Worm (Caenorhabditis elegans) whole organism, late embryonic: ENCODE data around the gene prkl-1.

Experiments
- C38D4.7 ChIP-seq: fragments of 200-800 bp; sonication (Bioruptor generic); optimal IDR thresholded peaks from 2 replicates; lab custom pipeline; 2018; ENCODE audit warnings: mild to moderate bottlenecking, missing genetic modification characterization, moderate library complexity, missing compliant biosample characterization
- F13H6.1 ChIP-seq: sonication (generic microtip); optimal IDR thresholded peaks from 2 replicates; lab custom pipeline; 2016; ENCODE audit warnings: missing genetic modification characterization, missing compliant biosample characterization
- K09A11.1 ChIP-seq: sonication (generic microtip); optimal IDR thresholded peaks from 2 replicates; lab custom pipeline; 2017; ENCODE audit warnings: antibody characterized with exemption, mild to moderate bottlenecking, missing genetic modification characterization, missing compliant biosample characterization; ENCODE audit not compliant: insufficient read depth
- Y22D7AL.16 ChIP-seq: sonication (generic microtip); optimal IDR thresholded peaks from 2 replicates; lab custom pipeline; 2016; ENCODE audit warnings: missing genetic modification characterization, missing compliant biosample characterization
- ahr-1 ChIP-seq: sonication (generic microtip); optimal IDR thresholded peaks from 2 replicates; lab custom pipeline; 2016; ENCODE audit warnings: missing genetic modification characterization, missing compliant biosample characterization
- ceh-14 ChIP-seq: sonication (generic microtip); optimal IDR thresholded peaks from 2 replicates; lab custom pipeline; 2016; ENCODE audit warnings: missing genotype, missing genetic modification characterization, missing compliant biosample characterization
- ceh-18 ChIP-seq: sonication (generic microtip); optimal IDR thresholded peaks from 2 replicates; lab custom pipeline; 2016; ENCODE audit warnings: missing genetic modification characterization, missing compliant biosample characterization
- ceh-30 ChIP-seq: fragments of 150-350 bp; optimal IDR thresholded peaks from 2 replicates; lab custom pipeline; 2014; ENCODE audit warnings: missing biosample characterization, missing genetic modification characterization
- ceh-31 ChIP-seq: sonication (generic microtip); optimal IDR thresholded peaks from 2 replicates; lab custom pipeline; 2016; ENCODE audit warnings: missing genetic modification characterization, missing compliant biosample characterization
- che-1 ChIP-seq: sonication (generic microtip); optimal IDR thresholded peaks from 2 replicates; lab custom pipeline; 2016; ENCODE audit warnings: mild to moderate bottlenecking, missing genetic modification characterization, missing compliant biosample characterization
- dmd-4 ChIP-seq: sonication (generic microtip); optimal IDR thresholded peaks from 2 replicates; lab custom pipeline; 2016; ENCODE audit warnings: borderline replicate concordance, missing genetic modification characterization, missing compliant biosample characterization
- dve-1 ChIP-seq: sonication (generic microtip); optimal IDR thresholded peaks from 2 replicates; lab custom pipeline; 2017; ENCODE audit warnings: antibody characterized with exemption, mild to moderate bottlenecking, missing genetic modification characterization, missing compliant biosample characterization
- elt-2 ChIP-seq: sonication (generic microtip); optimal IDR thresholded peaks from 2 replicates; lab custom pipeline; 2016; ENCODE audit warnings: missing genetic modification reagents, missing genetic modification characterization, missing compliant biosample characterization
- elt-4 ChIP-seq: sonication (generic microtip); optimal IDR thresholded peaks from 2 replicates; lab custom pipeline; 2016; ENCODE audit warnings: missing genetic modification characterization, missing compliant biosample characterization
- fkh-10 ChIP-seq: fragments of 150-350 bp; optimal IDR thresholded peaks from 2 replicates; lab custom pipeline; 2014; ENCODE audit warnings: missing biosample characterization, missing genetic modification reagents, missing genetic modification characterization
- fkh-6 ChIP-seq: sonication (generic microtip); optimal IDR thresholded peaks from 2 replicates; lab custom pipeline; 2016; ENCODE audit warnings: missing genetic modification characterization, missing compliant biosample characterization
- gmeb-2 ChIP-seq: sonication (generic microtip); optimal IDR thresholded peaks from 2 replicates; lab custom pipeline; 2016; ENCODE audit warnings: missing genetic modification characterization, inconsistent platforms, missing compliant biosample characterization
- hlh-13 ChIP-seq: fragments of 200-800 bp; sonication (Bioruptor generic); optimal IDR thresholded peaks from 2 replicates; lab custom pipeline; 2018; ENCODE audit warnings: mild to moderate bottlenecking, missing genetic modification characterization, missing compliant biosample characterization
- hlh-30 ChIP-seq: sonication (generic microtip); optimal IDR thresholded peaks from 2 replicates; lab custom pipeline; 2017; ENCODE audit warnings: antibody characterized with exemption, missing genetic modification characterization, missing compliant biosample characterization; ENCODE audit not compliant: insufficient read depth
- hlh-6 ChIP-seq: sonication (generic microtip); optimal IDR thresholded peaks from 2 replicates; lab custom pipeline; 2016; ENCODE audit warnings: missing genotype, missing genetic modification characterization, missing compliant biosample characterization
- lim-6 ChIP-seq: sonication (generic microtip); optimal IDR thresholded peaks from 2 replicates; lab custom pipeline; 2016; ENCODE audit warnings: missing genetic modification characterization, missing compliant biosample characterization
- lin-11 ChIP-seq: fragments of 200-800 bp; sonication (Bioruptor generic); optimal IDR thresholded peaks from 2 replicates; lab custom pipeline; 2018; ENCODE audit warnings: mild to moderate bottlenecking, missing genetic modification characterization, missing compliant biosample characterization
- madf-2 ChIP-seq: sonication (generic microtip); optimal IDR thresholded peaks from 2 replicates; lab custom pipeline; 2017; ENCODE audit warnings: missing genetic modification characterization, missing compliant biosample characterization
- nfya-1 ChIP-seq: sonication (generic microtip); optimal IDR thresholded peaks from 2 replicates; lab custom pipeline; 2017; ENCODE audit warnings: missing genetic modification characterization, mild to moderate bottlenecking, missing compliant biosample characterization, antibody characterized with exemption, moderate library complexity
- nhr-232 ChIP-seq: sonication (generic microtip); optimal IDR thresholded peaks from 2 replicates; lab custom pipeline; 2016; ENCODE audit warnings: missing genetic modification characterization, missing compliant biosample characterization
- npax-4 ChIP-seq: sonication (generic microtip); optimal IDR thresholded peaks from 2 replicates; lab custom pipeline; 2016; ENCODE audit warnings: missing genetic modification characterization, missing compliant biosample characterization
- odd-2 ChIP-seq: sonication (generic microtip); optimal IDR thresholded peaks from 2 replicates; lab custom pipeline; 2017; ENCODE audit warnings: antibody characterized with exemption, mild to moderate bottlenecking, missing genetic modification characterization, missing compliant biosample characterization
- pha-2 ChIP-seq: sonication (generic microtip); optimal IDR thresholded peaks from 2 replicates; lab custom pipeline; 2017; ENCODE audit warnings: mild to moderate bottlenecking, missing genetic modification characterization, missing compliant biosample characterization
- pha-4 ChIP-seq: fragments of 150-350 bp; optimal IDR thresholded peaks from 2 replicates; lab custom pipeline; 2018; ENCODE audit warnings: missing biosample characterization, missing genetic modification reagents, missing genetic modification characterization
- pqm-1 ChIP-seq: sonication (generic microtip); optimal IDR thresholded peaks from 2 replicates; lab custom pipeline; 2016; ENCODE audit warnings: missing genetic modification characterization, missing compliant biosample characterization
- ref-2 ChIP-seq: sonication (generic microtip); optimal IDR thresholded peaks from 2 replicates; lab custom pipeline; 2016; ENCODE audit warnings: missing genetic modification characterization, missing compliant biosample characterization
- rnt-1 ChIP-seq: sonication (generic microtip); optimal IDR thresholded peaks from 2 replicates; lab custom pipeline; 2016; ENCODE audit warnings: missing genetic modification characterization, missing compliant biosample characterization
- sdc-2 ChIP-seq: sonication (generic microtip); optimal IDR thresholded peaks from 2 replicates; lab custom pipeline; 2016; ENCODE audit warnings: missing genotype, missing genetic modification characterization, missing compliant biosample characterization
- syd-9 ChIP-seq: sonication (generic microtip); optimal IDR thresholded peaks from 2 replicates; lab custom pipeline; 2016; ENCODE audit warnings: mild to moderate bottlenecking, missing genetic modification characterization, moderate library complexity, missing compliant biosample characterization
- tbx-7 ChIP-seq: sonication (generic microtip); optimal IDR thresholded peaks from 2 replicates; lab custom pipeline; 2016; ENCODE audit warnings: missing genotype, missing genetic modification characterization, missing compliant biosample characterization
- ttx-3 ChIP-seq: sonication (generic microtip); optimal IDR thresholded peaks from 2 replicates; lab custom pipeline; 2016; ENCODE audit warnings: missing genetic modification reagents, missing genetic modification characterization, missing compliant biosample characterization
- unc-3 ChIP-seq, 2 experiments: fragments of 200-800 bp in 1 of 2; sonication (Bioruptor generic) in 1 of 2; sonication (generic microtip) in 1 of 2; conservative IDR thresholded peaks in 1 of 2; optimal IDR thresholded peaks in 1 of 2; 2 replicates each; pipeline versions ENCODE4 v1.3.6 to Lab custom; 2016 to 2022; ENCODE audit warnings: missing compliant biosample characterization in 2 of 2, missing genetic modification characterization in 2 of 2, missing genetic modification reagents in 1 of 2
- unc-42 ChIP-seq: sonication (generic microtip); optimal IDR thresholded peaks from 2 replicates; lab custom pipeline; 2016; ENCODE audit warnings: missing genotype, missing genetic modification characterization, missing compliant biosample characterization
- unc-55 ChIP-seq: sonication (generic microtip); optimal IDR thresholded peaks from 2 replicates; lab custom pipeline; 2017; ENCODE audit warnings: missing biosample characterization, missing genetic modification reagents, missing genetic modification characterization
- ztf-16 ChIP-seq: sonication (generic microtip); optimal IDR thresholded peaks from 2 replicates; lab custom pipeline; 2017; ENCODE audit warnings: missing genetic modification characterization, missing compliant biosample characterization

Gene prkl-1

DNA sequence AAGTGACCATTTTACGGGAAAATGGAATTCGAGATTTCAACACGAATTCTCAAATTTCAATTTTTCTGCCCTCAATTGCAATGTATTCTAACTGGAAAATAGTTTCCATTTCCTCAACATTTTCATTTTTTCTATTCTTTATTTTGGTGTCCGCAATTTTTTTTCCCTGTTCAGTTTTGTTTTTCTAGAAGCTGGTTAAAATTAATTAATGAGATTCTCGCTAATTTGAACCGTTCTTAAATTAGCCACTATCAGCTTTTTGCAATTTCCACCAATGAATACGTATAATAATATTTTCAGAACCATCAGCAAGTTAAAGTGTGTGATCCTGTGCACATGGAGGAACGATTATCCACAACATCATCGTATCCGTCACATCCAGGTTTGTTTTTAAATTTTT, 29.4 kb downstream of the prkl-1 start, which contains the start of gene jnk-1:
TSS of gene jnk-1 (plus strand) at position 301 of the 400 bp plus-strand sequence.
- no peak for TF ChIP-seq K09A11.1 (tag; lab: Kevin White, UChicago)
- no peak for TF ChIP-seq lim-6 (tag; lab: Kevin White, UChicago)
- TF ChIP-seq pha-4: no peak
- no peak for TF ChIP-seq madf-2 (tag; lab: Kevin White, UChicago)
- TF ChIP-seq odd-2 (tag; lab: Kevin White, UChicago): no peak
- TF ChIP-seq npax-4 (tag; lab: Kevin White, UChicago): no peak

DNA sequence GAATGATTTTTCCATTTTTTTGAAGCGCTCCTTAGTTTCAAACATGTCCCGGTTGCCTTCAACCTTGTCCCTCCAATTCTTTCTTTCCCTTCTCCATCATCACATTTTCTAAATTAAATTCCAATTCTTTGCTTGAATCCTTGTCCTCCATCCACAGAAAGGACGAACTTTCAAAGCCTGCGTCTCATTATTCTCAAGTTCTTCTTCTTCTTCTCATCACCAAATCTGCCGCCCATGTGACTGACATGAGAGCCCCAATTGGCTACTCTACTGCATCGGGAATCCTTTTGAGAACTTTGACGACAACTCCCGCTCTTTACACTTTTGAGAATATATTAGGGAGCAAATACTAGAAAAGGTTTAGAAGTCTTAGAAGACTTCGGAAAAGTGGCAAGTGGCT, 30.1 kb downstream of the prkl-1 start:
- TF ChIP-seq ceh-31 (tag; lab: Kevin White, UChicago): peak; percentile 25
- no peak for TF ChIP-seq hlh-13 (GFP tag; lab: Kevin White, UChicago)
- TF ChIP-seq unc-42 (tag; lab: Kevin White, UChicago): peak; percentile 96
- peak; percentile 32 for TF ChIP-seq unc-55 (GFP tag; lab: Kevin White, UChicago)
- peak; percentile 52 for TF ChIP-seq nfya-1 (tag; lab: Kevin White, UChicago)

DNA sequence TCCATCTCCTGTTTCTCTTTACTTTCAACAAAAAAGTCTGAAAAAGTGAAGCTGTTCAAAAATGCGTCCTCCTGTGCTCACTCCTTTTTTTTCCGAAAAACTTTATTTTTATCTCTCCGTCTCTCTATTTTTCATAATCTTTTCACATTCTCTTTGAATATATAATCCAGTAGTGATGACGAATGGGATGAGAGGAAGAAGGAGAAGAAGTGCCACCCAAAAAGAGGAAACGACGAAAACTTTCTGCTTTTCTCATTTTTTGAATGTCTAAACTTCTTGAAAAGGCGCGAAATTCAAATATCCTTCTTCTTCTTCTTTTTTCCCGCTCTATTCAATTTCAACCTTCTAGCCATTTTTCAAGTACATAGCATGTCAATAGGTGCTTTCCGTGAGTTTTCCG, 32.1 kb downstream of the prkl-1 start:
- TF ChIP-seq unc-42 (tag; lab: Kevin White, UChicago) (peak; percentile 25), hlh-30 (no peak), ttx-3 (tag; lab: Kevin White, UChicago) (no peak), elt-2 (tag; lab: Kevin White, UChicago) (no peak), ceh-30 (tag; lab: Kevin White, UChicago) (no peak), ceh-18 (tag; lab: Kevin White, UChicago) (no peak), che-1 (tag; lab: Kevin White, UChicago) (no peak)

- TF ChIP-seq unc-3 (GFP tag; conservative IDR thresholded peaks at IDR 0.05; lab: Robert Waterston, UW) (no peak), unc-3 (tag; optimal IDR thresholded peaks at IDR 0.05; lab: Kevin White, UChicago) (no peak), fkh-6 (no peak), tbx-7 (tag; lab: Kevin White, UChicago) (no peak), odd-2 (tag; lab: Kevin White, UChicago) (no peak), sdc-2 (tag; lab: Kevin White, UChicago) (no peak), lin-11 (no peak), dmd-4 (tag; lab: Kevin White, UChicago) (no peak), lim-6 (tag; lab: Kevin White, UChicago) (no peak), pha-4 (no peak)
Measured at ce11 chrIV:6951259-6951658, 35.5 kb downstream of the prkl-1 start.

DNA sequence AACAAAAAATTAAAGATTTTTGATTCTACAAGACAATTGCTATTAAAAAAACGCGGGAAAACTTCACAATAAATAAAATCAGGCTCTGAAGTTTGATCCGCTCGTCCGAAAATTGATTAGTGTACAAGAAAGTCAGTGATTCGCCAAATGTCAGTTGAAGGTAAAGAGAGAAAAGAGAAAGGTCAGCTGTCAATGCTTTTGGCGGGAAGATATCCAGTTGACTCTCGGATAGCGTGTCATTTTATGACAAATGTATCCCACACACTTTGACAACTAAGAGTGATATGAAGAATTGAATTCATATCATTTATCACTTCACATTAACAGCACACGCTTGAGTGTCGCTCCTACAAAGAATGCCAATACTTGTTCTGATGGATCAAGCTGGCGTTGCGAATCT, 39.9 kb downstream of the prkl-1 start:
- TF ChIP-seq ceh-30 (tag; lab: Kevin White, UChicago) (no peak), fkh-6 (no peak), unc-55 (GFP tag; lab: Kevin White, UChicago) (peak; percentile 69), Y22D7AL.16 (no peak), pha-4 (no peak), ceh-14 (tag; lab: Kevin White, UChicago) (no peak), rnt-1 (tag; lab: Kevin White, UChicago) (peak; percentile 1), madf-2 (tag; lab: Kevin White, UChicago) (no peak)

- no peak for TF ChIP-seq gmeb-2
Measured at ce11 chrIV:6941101-6941500, 45.6 kb downstream of the prkl-1 start.

DNA sequence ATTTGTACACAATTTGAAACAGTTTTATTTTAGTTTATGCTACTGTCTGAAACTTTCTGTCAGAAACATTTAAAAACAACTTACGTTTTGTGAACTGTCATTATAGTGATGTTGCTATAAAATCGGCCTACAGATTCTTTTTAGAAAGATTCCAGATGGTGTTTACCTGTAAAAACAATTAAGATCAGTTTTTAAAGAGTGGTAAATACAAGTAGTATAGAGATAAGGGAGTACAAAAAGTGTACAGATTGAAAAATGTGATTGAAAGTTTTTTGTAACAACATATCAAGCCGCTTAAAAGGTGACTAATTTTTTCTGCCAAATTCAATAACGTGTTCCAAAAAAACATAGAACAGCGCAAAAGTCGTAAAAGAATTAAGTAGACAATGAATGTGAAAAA, 49.2 kb downstream of the prkl-1 start, which contains the start of gene npr-12:
TSS of gene npr-12 (minus strand) at position 101 of the 400 bp plus-strand sequence.
- TF ChIP-seq fkh-10 (no peak), ztf-16 (no peak), ahr-1 (tag; lab: Kevin White, UChicago) (no peak), nhr-232 (tag; lab: Kevin White, UChicago) (no peak), elt-4 (tag; lab: Kevin White, UChicago) (no peak), F13H6.1 (tag; lab: Kevin White, UChicago) (no peak), pqm-1 (no peak), unc-55 (GFP tag; lab: Kevin White, UChicago) (no peak), dve-1 (tag; lab: Kevin White, UChicago) (no peak), pha-2 (tag; lab: Kevin White, UChicago) (no peak), ref-2 (tag; lab: Kevin White, UChicago) (no peak), npax-4 (tag; lab: Kevin White, UChicago) (no peak), dmd-4 (tag; lab: Kevin White, UChicago) (no peak), unc-42 (tag; lab: Kevin White, UChicago) (no peak), madf-2 (tag; lab: Kevin White, UChicago) (no peak), hlh-6 (tag; lab: Kevin White, UChicago) (no peak), syd-9 (tag; lab: Kevin White, UChicago) (no peak), K09A11.1 (tag; lab: Kevin White, UChicago) (no peak), C38D4.7 (GFP tag; lab: Kevin White, UChicago) (no peak)
- TF ChIP-seq, all 69 proteins: peak for 0
